Worm (Caenorhabditis elegans) whole organism, early embryonic: ENCODE results near the gene F16G10.14.

Experiments
- B0310.2 ChIP-seq: sonication (generic microtip); optimal IDR thresholded peaks from 2 replicates; lab custom pipeline; 2016; ENCODE audit warnings: mild to moderate bottlenecking, missing genetic modification characterization, missing compliant biosample characterization
- F13C5.2 ChIP-seq: sonication (generic microtip); optimal IDR thresholded peaks from 2 replicates; lab custom pipeline; 2017; ENCODE audit warnings: mild to moderate bottlenecking, missing genetic modification characterization, inconsistent platforms, missing compliant biosample characterization
- aly-1 ChIP-seq: sonication (generic microtip); optimal IDR thresholded peaks from 2 replicates; lab custom pipeline; 2016; ENCODE audit warnings: missing genetic modification characterization, missing compliant biosample characterization
- ama-1 ChIP-seq: fragments of 150-350 bp; optimal IDR thresholded peaks from 2 replicates; lab custom pipeline; 2014
- ceh-13 ChIP-seq: fragments of 200-800 bp; sonication (Bioruptor generic); optimal IDR thresholded peaks from 2 replicates; lab custom pipeline; 2018; ENCODE audit warnings: mild to moderate bottlenecking, missing genetic modification characterization, missing compliant biosample characterization
- ceh-36 ChIP-seq: sonication (generic microtip); optimal IDR thresholded peaks from 2 replicates; lab custom pipeline; 2016; ENCODE audit warnings: missing genetic modification characterization, inconsistent platforms, missing compliant biosample characterization
- ets-7 ChIP-seq: sonication (generic microtip); optimal IDR thresholded peaks from 2 replicates; lab custom pipeline; 2016; ENCODE audit warnings: missing genotype, missing genetic modification characterization, missing compliant biosample characterization
- flt-1 ChIP-seq: fragments of 200-800 bp; sonication (Bioruptor generic); IDR thresholded peaks from 2 replicates; pipeline ENCODE4 v1.3.6; 2022; ENCODE audit warnings: missing genetic modification characterization, missing compliant biosample characterization
- hmbx-1 ChIP-seq: sonication (generic microtip); optimal IDR thresholded peaks from 2 replicates; lab custom pipeline; 2016; ENCODE audit warnings: mild to moderate bottlenecking, missing genetic modification characterization, missing compliant biosample characterization
- hmg-4 ChIP-seq: fragments of 200-800 bp; sonication (Bioruptor generic); optimal IDR thresholded peaks from 2 replicates; lab custom pipeline; 2018; ENCODE audit warnings: mild to moderate bottlenecking, missing genetic modification characterization, missing compliant biosample characterization
- hnd-1 ChIP-seq: sonication (generic microtip); optimal IDR thresholded peaks from 2 replicates; lab custom pipeline; 2016; ENCODE audit warnings: missing genetic modification characterization, missing compliant biosample characterization
- pes-1 ChIP-seq: fragments of 200-800 bp; sonication (Bioruptor generic); IDR thresholded peaks from 2 replicates; pipeline ENCODE4 v1.3.6; 2022; ENCODE audit warnings: missing genetic modification reagents, missing genetic modification characterization, missing compliant biosample characterization
- scrt-1 ChIP-seq: fragments of 200-800 bp; sonication (Bioruptor generic); IDR thresholded peaks from 2 replicates; pipeline ENCODE4 v1.3.6; 2022; ENCODE audit warnings: missing genetic modification characterization, missing compliant biosample characterization
- sea-1 ChIP-seq: fragments of 200-800 bp; sonication (Bioruptor generic); conservative IDR thresholded peaks from 2 replicates; pipeline ENCODE4 v1.3.6; 2022; ENCODE audit warnings: missing genetic modification characterization, missing compliant biosample characterization
- tbx-11 ChIP-seq: fragments of 200-800 bp; sonication (Bioruptor generic); IDR thresholded peaks from 2 replicates; pipeline ENCODE4 v1.3.6; 2022; ENCODE audit warnings: missing genetic modification characterization, missing compliant biosample characterization
- tbx-37 ChIP-seq: fragments of 200-800 bp; sonication (Bioruptor generic); conservative IDR thresholded peaks from 2 replicates; pipeline ENCODE4 v1.3.6; 2022; ENCODE audit warnings: missing genetic modification reagents, missing genetic modification characterization, missing compliant biosample characterization
- tra-4 ChIP-seq: sonication (generic microtip); optimal IDR thresholded peaks from 2 replicates; lab custom pipeline; 2017; ENCODE audit warnings: missing genetic modification characterization, missing compliant biosample characterization

Gene F16G10.14

DNA sequence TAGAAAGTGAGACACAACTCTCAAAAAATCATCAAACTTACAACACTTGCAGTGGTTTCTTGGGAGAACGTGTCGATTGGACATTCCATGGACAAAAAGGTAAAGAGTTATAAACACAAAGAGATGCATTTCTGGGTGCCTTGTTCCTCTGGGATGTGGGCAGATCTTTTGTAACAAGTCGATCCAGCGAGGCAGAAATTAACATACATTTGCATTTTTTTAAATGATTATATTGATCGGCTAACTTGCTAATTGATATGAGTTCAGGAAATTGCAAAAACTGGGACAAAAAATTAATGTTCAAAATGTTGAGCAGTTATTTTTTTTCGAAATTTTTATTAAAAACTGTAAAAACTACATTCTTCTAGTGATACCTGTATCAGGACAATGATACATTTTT lies 21.0 kb downstream of the F16G10.14 start, which contains the start of gene F16G10.6:
F16G10.6 (minus strand) TSS at position 101 of the 400 bp plus-strand sequence.
- TF ChIP-seq pes-1 (no peak), flt-1 (GFP tag; lab: Robert Waterston, UW) (no peak), tra-4 (tag; lab: Kevin White, UChicago) (no peak), aly-1 (tag; lab: Kevin White, UChicago) (no peak), hmg-4 (GFP tag; lab: Kevin White, UChicago) (no peak), tbx-37 (GFP tag; lab: Robert Waterston, UW) (no peak), sea-1 (GFP tag; lab: Robert Waterston, UW) (no peak), B0310.2 (tag; lab: Kevin White, UChicago) (no peak), hnd-1 (tag; lab: Kevin White, UChicago) (no peak), ama-1 (lab: Kevin White, UChicago) (no peak), ceh-36 (tag; lab: Kevin White, UChicago) (no peak), tbx-11 (no peak), ets-7 (tag; lab: Kevin White, UChicago) (no peak)

DNA sequence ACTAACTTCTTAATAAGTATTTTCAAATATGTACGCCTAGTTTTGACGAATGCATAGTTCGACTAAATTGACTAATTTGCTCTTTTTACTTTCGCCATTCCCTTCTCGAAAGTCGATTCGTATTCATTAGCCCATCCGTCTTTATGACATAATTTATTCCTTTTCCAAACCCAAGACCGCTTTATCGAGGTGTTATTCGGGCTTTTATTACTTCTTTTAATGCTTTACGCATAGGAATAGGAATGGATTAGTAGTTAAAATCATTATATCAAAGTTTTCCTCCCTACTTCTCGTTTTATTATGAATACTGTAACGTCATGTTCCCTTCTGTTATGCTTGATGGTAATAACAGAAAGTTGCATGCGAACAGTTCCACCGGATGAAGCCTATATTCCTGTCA lies 23.8 kb downstream of the F16G10.14 start, which contains the start of gene F16G10.2:
F16G10.2 (plus strand) TSS at position 301 of the 400 bp plus-strand sequence.
- TF ChIP-seq F13C5.2 (no peak), ceh-36 (tag; lab: Kevin White, UChicago) (no peak), hmbx-1 (tag; lab: Kevin White, UChicago) (no peak), tra-4 (tag; lab: Kevin White, UChicago) (no peak), tbx-11 (no peak), B0310.2 (tag; lab: Kevin White, UChicago) (no peak), scrt-1 (no peak), sea-1 (GFP tag; lab: Robert Waterston, UW) (no peak)

DNA sequence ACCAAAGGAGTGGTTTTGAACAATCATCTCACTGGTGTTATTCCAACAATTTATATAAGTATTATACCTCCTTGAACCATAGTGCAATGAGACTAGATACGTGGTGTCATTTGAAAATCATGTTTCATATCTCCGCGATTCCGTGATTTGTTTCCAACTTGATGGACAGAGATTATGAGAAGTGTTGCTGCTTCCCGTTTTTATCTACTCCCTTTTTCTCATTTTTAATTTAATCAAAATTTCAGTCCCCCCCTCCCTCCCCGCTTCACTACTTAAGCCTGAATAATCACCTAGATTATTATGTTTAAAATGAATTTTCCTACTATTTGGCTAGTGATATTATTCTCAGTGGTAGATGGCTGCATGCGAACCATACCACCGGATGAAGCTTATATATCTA lies 26.7 kb downstream of the F16G10.14 start, which contains the start of gene F16G10.3:
F16G10.3 (plus strand) TSS at position 301 of the 400 bp plus-strand sequence.
- TF ChIP-seq F13C5.2, result no peak
- TF ChIP-seq hmbx-1 (tag; lab: Kevin White, UChicago), result no peak
- no peak for TF ChIP-seq aly-1 (tag; lab: Kevin White, UChicago)

DNA sequence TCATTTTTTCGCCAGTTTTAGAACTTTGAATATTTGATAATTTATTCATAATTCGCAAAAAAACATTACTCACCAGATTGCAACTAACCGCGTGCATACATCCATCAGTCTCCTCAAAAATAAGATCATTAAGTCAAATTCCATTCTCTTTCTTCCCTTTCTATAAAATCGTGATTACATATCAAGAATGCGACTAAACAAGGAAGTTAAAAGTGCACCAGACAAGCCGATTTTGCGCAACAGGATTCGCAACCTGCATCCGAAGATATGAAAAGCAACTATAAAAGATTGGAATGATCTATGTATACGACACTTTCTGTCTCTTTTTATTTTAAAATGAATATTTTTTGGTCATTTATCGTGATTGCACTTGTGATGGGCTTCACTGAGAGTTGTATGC lies 29.8 kb downstream of the F16G10.14 start, which contains the start of gene hpo-25:
hpo-25 (plus strand) TSS at position 301 of the 400 bp plus-strand sequence.
- TF ChIP-seq tbx-37 (GFP tag; lab: Robert Waterston, UW) (no peak), ceh-13 (GFP tag; lab: Kevin White, UChicago) (no peak), ets-7 (tag; lab: Kevin White, UChicago) (no peak), hnd-1 (tag; lab: Kevin White, UChicago) (no peak), B0310.2 (tag; lab: Kevin White, UChicago) (no peak), hmbx-1 (tag; lab: Kevin White, UChicago) (no peak), ceh-36 (tag; lab: Kevin White, UChicago) (no peak), F13C5.2 (no peak), tbx-11 (no peak), flt-1 (GFP tag; lab: Robert Waterston, UW) (no peak), hmg-4 (GFP tag; lab: Kevin White, UChicago) (no peak), pes-1 (no peak), scrt-1 (no peak), tra-4 (tag; lab: Kevin White, UChicago) (no peak), aly-1 (tag; lab: Kevin White, UChicago) (no peak)

DNA sequence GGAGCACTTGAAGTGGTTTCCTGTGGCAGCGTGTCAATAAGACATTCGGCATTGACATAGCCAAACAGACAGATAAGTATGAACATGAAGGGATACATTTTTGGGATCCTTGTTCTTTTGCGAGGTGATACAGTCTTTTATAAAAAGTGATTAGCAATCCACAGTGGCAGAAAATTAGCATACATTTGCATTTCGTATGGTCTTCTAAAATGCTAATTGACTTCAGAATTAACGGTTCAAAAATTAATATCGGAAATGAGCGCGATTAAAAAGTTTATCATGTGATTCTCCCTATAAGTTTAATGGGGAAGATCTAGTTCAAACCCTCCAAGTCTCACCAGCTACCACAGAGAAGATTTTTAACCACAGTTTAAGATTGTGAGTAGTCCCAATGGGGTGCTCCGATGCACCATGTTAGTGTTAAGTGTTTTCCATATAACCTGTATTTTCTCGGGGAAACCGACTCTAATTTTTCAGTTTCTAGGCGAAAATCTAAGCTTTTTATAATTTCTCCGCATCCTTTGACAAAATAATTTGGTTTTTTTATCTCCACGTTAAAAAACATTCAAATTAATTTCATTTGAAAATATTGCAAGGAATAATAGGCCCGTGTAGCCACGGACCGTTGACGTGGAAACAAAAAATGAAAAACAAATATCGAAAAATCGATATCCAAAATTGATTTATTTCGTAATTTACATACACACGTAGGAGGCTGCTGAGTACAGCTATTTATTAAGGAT lies 32.0 kb downstream of the F16G10.14 start, which contains the start of the genes F43C11.12 and F16G10.5:
F43C11.12 (minus strand) TSS at position 101 of the 743 bp plus-strand sequence.
F16G10.5 (plus strand) TSS at position 693 of the 743 bp plus-strand sequence.
- TF ChIP-seq ama-1 (lab: Kevin White, UChicago), result no peak
- no peak for TF ChIP-seq ets-7 (tag; lab: Kevin White, UChicago)
- no peak for TF ChIP-seq ceh-36 (tag; lab: Kevin White, UChicago)
- no peak for TF ChIP-seq hnd-1 (tag; lab: Kevin White, UChicago)
- TF ChIP-seq hmg-4 (GFP tag; lab: Kevin White, UChicago), result no peak
- TF ChIP-seq hmbx-1 (tag; lab: Kevin White, UChicago), result no peak
- no peak for TF ChIP-seq ceh-13 (GFP tag; lab: Kevin White, UChicago)
- TF ChIP-seq scrt-1, result no peak
- no peak for TF ChIP-seq F13C5.2
- no peak for TF ChIP-seq aly-1 (tag; lab: Kevin White, UChicago)
- no peak for TF ChIP-seq tbx-37 (GFP tag; lab: Robert Waterston, UW)
- TF ChIP-seq sea-1 (GFP tag; lab: Robert Waterston, UW), result no peak
- TF ChIP-seq tra-4 (tag; lab: Kevin White, UChicago), result no peak
- TF ChIP-seq pes-1, result no peak

DNA sequence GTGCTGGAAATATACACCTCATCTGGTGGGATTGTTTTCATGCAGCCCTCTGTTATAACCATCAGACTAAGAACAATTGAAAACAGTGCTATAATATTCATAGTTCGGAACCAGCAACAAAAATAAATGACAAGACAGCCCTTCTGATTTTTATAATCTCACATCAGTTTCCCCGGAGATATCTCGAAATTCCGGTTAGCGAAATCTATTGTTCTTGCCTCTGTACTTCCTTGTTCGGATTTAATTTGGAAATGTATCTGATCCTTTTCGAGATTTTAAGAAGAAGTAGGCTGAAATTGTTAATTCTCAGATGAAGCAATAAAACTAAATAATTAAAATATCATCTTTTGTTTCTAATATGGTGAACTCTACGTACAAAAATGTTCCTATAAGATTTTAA lies 35.1 kb downstream of the F16G10.14 start, which contains the start of gene F43C11.11:
F43C11.11 (minus strand) TSS at position 101 of the 400 bp plus-strand sequence.
- TF ChIP-seq ceh-36 (tag; lab: Kevin White, UChicago) (no peak), scrt-1 (no peak), ets-7 (tag; lab: Kevin White, UChicago) (no peak), ama-1 (lab: Kevin White, UChicago) (no peak), tra-4 (tag; lab: Kevin White, UChicago) (no peak), sea-1 (GFP tag; lab: Robert Waterston, UW) (no peak), hnd-1 (tag; lab: Kevin White, UChicago) (no peak), hmg-4 (GFP tag; lab: Kevin White, UChicago) (no peak), F13C5.2 (no peak), flt-1 (GFP tag; lab: Robert Waterston, UW) (no peak), hmbx-1 (tag; lab: Kevin White, UChicago) (no peak), B0310.2 (tag; lab: Kevin White, UChicago) (no peak), tbx-37 (GFP tag; lab: Robert Waterston, UW) (no peak), ceh-13 (GFP tag; lab: Kevin White, UChicago) (no peak), tbx-11 (no peak), pes-1 (no peak), aly-1 (tag; lab: Kevin White, UChicago) (no peak)
